Worm (Caenorhabditis elegans) whole organism, early embryonic: ENCODE results near the gene EEED8.14.
A peak's percentile ranks its signal among the peaks of the same experiment; 100 is the strongest.

Experiments used
- F13C5.2 ChIP-seq: sonication (generic microtip); optimal IDR thresholded peaks from 2 replicates; lab custom pipeline; 2017; ENCODE audit warnings: mild to moderate bottlenecking, missing genetic modification characterization, inconsistent platforms, missing compliant biosample characterization
- aly-1 ChIP-seq: sonication (generic microtip); optimal IDR thresholded peaks from 2 replicates; lab custom pipeline; 2016; ENCODE audit warnings: missing genetic modification characterization, missing compliant biosample characterization
- ama-1 ChIP-seq: fragments of 150-350 bp; optimal IDR thresholded peaks from 2 replicates; lab custom pipeline; 2014
- ceh-13 ChIP-seq: fragments of 200-800 bp; sonication (Bioruptor generic); optimal IDR thresholded peaks from 2 replicates; lab custom pipeline; 2018; ENCODE audit warnings: mild to moderate bottlenecking, missing genetic modification characterization, missing compliant biosample characterization
- flt-1 ChIP-seq: fragments of 200-800 bp; sonication (Bioruptor generic); IDR thresholded peaks from 2 replicates; pipeline ENCODE4 v1.3.6; 2022; ENCODE audit warnings: missing genetic modification characterization, missing compliant biosample characterization
- hmbx-1 ChIP-seq: sonication (generic microtip); optimal IDR thresholded peaks from 2 replicates; lab custom pipeline; 2016; ENCODE audit warnings: mild to moderate bottlenecking, missing genetic modification characterization, missing compliant biosample characterization
- hmg-4 ChIP-seq: fragments of 200-800 bp; sonication (Bioruptor generic); optimal IDR thresholded peaks from 2 replicates; lab custom pipeline; 2018; ENCODE audit warnings: mild to moderate bottlenecking, missing genetic modification characterization, missing compliant biosample characterization
- pes-1 ChIP-seq: fragments of 200-800 bp; sonication (Bioruptor generic); IDR thresholded peaks from 2 replicates; pipeline ENCODE4 v1.3.6; 2022; ENCODE audit warnings: missing genetic modification reagents, missing genetic modification characterization, missing compliant biosample characterization
- scrt-1 ChIP-seq: fragments of 200-800 bp; sonication (Bioruptor generic); IDR thresholded peaks from 2 replicates; pipeline ENCODE4 v1.3.6; 2022; ENCODE audit warnings: missing genetic modification characterization, missing compliant biosample characterization
- sea-1 ChIP-seq: fragments of 200-800 bp; sonication (Bioruptor generic); conservative IDR thresholded peaks from 2 replicates; pipeline ENCODE4 v1.3.6; 2022; ENCODE audit warnings: missing genetic modification characterization, missing compliant biosample characterization
- tbx-11 ChIP-seq: fragments of 200-800 bp; sonication (Bioruptor generic); IDR thresholded peaks from 2 replicates; pipeline ENCODE4 v1.3.6; 2022; ENCODE audit warnings: missing genetic modification characterization, missing compliant biosample characterization

DNA sequence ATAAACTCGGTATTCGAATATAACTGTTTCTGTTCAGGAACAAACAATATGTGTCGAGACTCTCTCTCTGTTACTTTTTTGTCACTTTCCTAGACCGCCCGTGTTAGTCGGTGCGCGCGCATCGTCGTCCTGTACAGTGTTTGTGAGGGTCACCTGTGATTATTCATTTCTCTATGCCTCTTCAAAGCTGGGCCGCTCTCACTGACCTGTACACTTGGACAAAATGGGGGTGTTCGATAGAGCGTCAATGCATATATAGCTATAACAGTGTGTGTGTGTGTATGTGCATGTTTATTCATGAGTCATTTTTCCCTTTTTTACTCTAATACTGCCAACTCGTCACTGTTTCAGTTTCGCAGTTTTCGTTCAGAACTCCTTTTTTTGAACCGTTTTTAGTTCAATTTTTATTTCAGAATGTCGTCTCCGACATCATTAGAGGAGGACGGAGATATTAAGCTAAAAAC is 34.2 kb downstream of the EEED8.14 start, which contains the start of gene pkc-3:
- TF ChIP-seq ama-1 (lab: Kevin White, UChicago) (no peak), scrt-1 (GFP tag; lab: Robert Waterston, UW) (no peak), sea-1 (GFP tag; lab: Robert Waterston, UW) (no peak), hmbx-1 (tag; lab: Kevin White, UChicago) (no peak), pes-1 (GFP tag; lab: Robert Waterston, UW) (no peak), F13C5.2 (tag; lab: Kevin White, UChicago) (no peak), ceh-13 (GFP tag; lab: Kevin White, UChicago) (no peak), tbx-11 (GFP tag; lab: Robert Waterston, UW) (no peak), flt-1 (GFP tag; lab: Robert Waterston, UW) (no peak), hmg-4 (peak; percentile 41), aly-1 (tag; lab: Kevin White, UChicago) (no peak)
